Worm (Caenorhabditis elegans): ENCODE data around the gene srab-16.

ce11 chrV:782432-782831 lies at the start of gene srab-16:
- TF ChIP-seq mdl-1 (tag; optimal IDR thresholded peaks at IDR 0.05) (no peak), fkh-10 (GFP tag; optimal IDR thresholded peaks at IDR 0.05) (no peak), unc-62 (GFP tag; optimal IDR thresholded peaks at IDR 0.05) (no peak), aly-2 (tag; optimal IDR thresholded peaks at IDR 0.05) (no peak), lin-15B (tag; optimal IDR thresholded peaks at IDR 0.05) (no peak), elt-2 (tag; optimal IDR thresholded peaks at IDR 0.05) (no peak), elt-3 (tag; optimal IDR thresholded peaks at IDR 0.05) (no peak), vab-15 (tag; optimal IDR thresholded peaks at IDR 0.05) (no peak), lin-39 (tag; optimal IDR thresholded peaks at IDR 0.05) (no peak), unc-130 (tag; optimal IDR thresholded peaks at IDR 0.05) (no peak), sox-4 (tag; optimal IDR thresholded peaks at IDR 0.05) (no peak), rnt-1 (tag; optimal IDR thresholded peaks at IDR 0.05) (no peak), hlh-4 (tag; optimal IDR thresholded peaks at IDR 0.05) (no peak)
